Fruit fly (Drosophila melanogaster): ENCODE data around the gene Ada2b.

Gene Ada2b

dm6 chr3R:8256040-8256439 is 15.7 kb upstream of the Ada2b start (continued):
- TF ChIP-seq kay (GFP tag; optimal IDR thresholded peaks at IDR 0.05) (no peak), GATAe (GFP tag; conservative IDR thresholded peaks at IDR 0.05) (no peak), Tbp (GFP tag; optimal IDR thresholded peaks at IDR 0.05) (no peak), en (GFP tag; optimal IDR thresholded peaks at IDR 0.05) (no peak), ttk (GFP tag; IDR thresholded peaks at IDR 0.05) (no peak), Kr (GFP tag; optimal IDR thresholded peaks at IDR 0.05) (no peak), CG10366 (GFP tag; IDR thresholded peaks at IDR 0.05) (no peak), dysf (GFP tag; IDR thresholded peaks at IDR 0.05) (peak; percentile 53; the same call in 2 of the 3 replicates), Atf6 (GFP tag; IDR thresholded peaks at IDR 0.05) (no peak), pita (GFP tag; optimal IDR thresholded peaks at IDR 0.05) (no peak), dimm (GFP tag; IDR thresholded peaks at IDR 0.05) (no peak), hbn (GFP tag; IDR thresholded peaks at IDR 0.05; ENCODE audit: partially characterized antibody) (no peak), Bdp1 (GFP tag; optimal IDR thresholded peaks at IDR 0.05) (no peak), stwl (tag; optimal IDR thresholded peaks at IDR 0.05) (no peak), CG14710 (tag; optimal IDR thresholded peaks at IDR 0.05) (no peak), Neu2 (GFP tag; optimal IDR thresholded peaks at IDR 0.05; ENCODE audit: borderline replicate concordance) (no peak), Gug (GFP tag; IDR thresholded peaks at IDR 0.05) (no peak), Mad (GFP tag; optimal IDR thresholded peaks at IDR 0.05) (no peak), bsh (GFP tag; optimal IDR thresholded peaks at IDR 0.05) (peak in 1 of 2 experiments; percentile 9), tio (GFP tag; optimal IDR thresholded peaks at IDR 0.05) (no peak), CG2116 (GFP tag; optimal IDR thresholded peaks at IDR 0.05) (no peak), HLH4C (GFP tag; IDR thresholded peaks at IDR 0.05; ENCODE audit: partially characterized antibody) (no peak), emc (GFP tag; optimal IDR thresholded peaks at IDR 0.05) (no peak), D (optimal IDR thresholded peaks at IDR 0.05) (no peak), D (GFP tag; optimal IDR thresholded peaks at IDR 0.05) (no peak), CG13287 (GFP tag; IDR thresholded peaks at IDR 0.05; ENCODE audit: partially characterized antibody) (no peak), NC2β (GFP tag; optimal IDR thresholded peaks at IDR 0.05) (no peak), tap (tag; optimal IDR thresholded peaks at IDR 0.05) (no peak), HLH3B (GFP tag; IDR thresholded peaks at IDR 0.05) (0 out of 2 replicates have a peak, but pooled peaks have one; percentile 25), pb (GFP tag; optimal IDR thresholded peaks at IDR 0.05) (no peak), CG2120 (GFP tag; optimal IDR thresholded peaks at IDR 0.05) (peak; percentile 61), CG11093 (GFP tag; IDR thresholded peaks at IDR 0.05) (no peak), al (GFP tag; IDR thresholded peaks at IDR 0.05) (0 out of 2 replicates have a peak, but pooled peaks have one; percentile 4), eyg (GFP tag; optimal IDR thresholded peaks at IDR 0.05) (no peak), CG3726 (GFP tag; IDR thresholded peaks at IDR 0.05) (no peak), bigmax (GFP tag; optimal IDR thresholded peaks at IDR 0.05) (no peak), CG10431 (GFP tag; optimal IDR thresholded peaks at IDR 0.05) (no peak), ken (GFP tag; IDR thresholded peaks at IDR 0.05) (no peak), Dfd (GFP tag; optimal IDR thresholded peaks at IDR 0.05) (no peak), Dip2 (GFP tag; IDR thresholded peaks at IDR 0.05) (no peak), H2.0 (GFP tag; IDR thresholded peaks at IDR 0.05) (no peak), E2f2 (GFP tag; IDR thresholded peaks at IDR 0.05) (no peak), Atf-2 (GFP tag; optimal IDR thresholded peaks at IDR 0.05) (no peak), ems (GFP tag; optimal IDR thresholded peaks at IDR 0.05) (no peak), toy (GFP tag; IDR thresholded peaks at IDR 0.05) (no peak), CG4820 (GFP tag; optimal IDR thresholded peaks at IDR 0.05) (no peak), CG7357 (GFP tag; IDR thresholded peaks at IDR 0.05) (0 out of 3 replicates have a peak, but pooled peaks have one; percentile 31), CG1602 (GFP tag; optimal IDR thresholded peaks at IDR 0.05) (no peak), Sox102F (GFP tag; optimal IDR thresholded peaks at IDR 0.05) (peak; percentile 34), Six4 (GFP tag; optimal IDR thresholded peaks at IDR 0.05) (no peak), CG10147 (GFP tag; optimal IDR thresholded peaks at IDR 0.05) (peak; percentile 26), CG7271 (tag; optimal IDR thresholded peaks at IDR 0.05) (no peak), run (tag; optimal IDR thresholded peaks at IDR 0.05) (no peak)

Data from whole organism, embryonic.